Worm (Caenorhabditis elegans) whole organism, midembryonic: ENCODE data around the gene tbce-1.

Experiments used
- tab-1 ChIP-seq: fragments of 200-800 bp; sonication (Bioruptor generic); IDR thresholded peaks from 2 replicates; pipeline ENCODE4 v1.3.6; 2022; ENCODE audit warnings: missing genetic modification characterization, missing compliant biosample characterization
- ztf-29 ChIP-seq: fragments of 200-800 bp; sonication (Bioruptor generic); IDR thresholded peaks from 2 replicates; pipeline ENCODE4 v1.3.6; 2022; ENCODE audit warnings: missing genetic modification reagents, missing genetic modification characterization, missing compliant biosample characterization

DNA sequence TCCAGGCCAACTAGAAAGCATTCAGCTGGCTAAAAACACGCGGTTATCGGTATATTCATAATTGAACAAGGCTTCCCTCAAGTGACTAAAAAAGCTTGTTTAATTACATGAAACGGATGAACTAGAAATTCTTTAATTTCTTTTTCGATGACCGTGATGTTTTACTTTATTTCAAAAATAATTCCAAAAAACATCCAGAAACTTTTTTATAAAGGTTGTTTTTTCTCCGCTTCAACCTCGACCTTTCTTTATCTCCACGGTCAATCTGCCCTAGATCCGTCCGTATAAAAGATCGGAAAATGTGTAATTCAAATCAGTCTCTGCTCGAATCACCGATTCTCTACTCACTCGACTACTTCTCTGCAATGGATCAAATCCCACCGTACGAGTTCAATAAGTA lies 51.0 kb downstream of the tbce-1 start, which contains the start of gene F17E9.5:
- no peak for TF ChIP-seq ztf-29 (GFP tag; lab: Robert Waterston, UW)
- no peak for TF ChIP-seq tab-1 (GFP tag; lab: Robert Waterston, UW)
